Worm (Caenorhabditis elegans) whole organism, young adult: ENCODE results near the gene crn-2.
A peak's percentile ranks its signal among the peaks of the same experiment; 100 is the strongest.

Experiments used
- B0019.2 ChIP-seq: fragments of 200-800 bp; sonication (Bioruptor generic); conservative IDR thresholded peaks from 2 replicates; pipeline ENCODE4 v1.3.6; 2022; ENCODE audit warnings: missing genetic modification reagents, missing genetic modification characterization, missing compliant biosample characterization
- B0336.3 ChIP-seq: fragments of 200-800 bp; sonication (Bioruptor generic); IDR thresholded peaks from 2 replicates; pipeline ENCODE4 v1.3.6; 2022; ENCODE audit warnings: missing genetic modification characterization, missing compliant biosample characterization
- D2030.7 ChIP-seq: fragments of 200-800 bp; sonication (Bioruptor generic); IDR thresholded peaks from 2 replicates; pipeline ENCODE4 v1.3.6; 2022; ENCODE audit warnings: missing genetic modification reagents, missing genetic modification characterization, missing compliant biosample characterization
- F10E7.11 ChIP-seq: sonication (generic microtip); optimal IDR thresholded peaks from 2 replicates; lab custom pipeline; 2017; ENCODE audit warnings: mild to moderate bottlenecking, missing genetic modification characterization, moderate library complexity, missing compliant biosample characterization
- F57A8.1 ChIP-seq: fragments of 200-800 bp; sonication (Bioruptor generic); optimal IDR thresholded peaks from 2 replicates; lab custom pipeline; 2018; ENCODE audit warnings: mild to moderate bottlenecking, missing genetic modification characterization, moderate library complexity, missing compliant biosample characterization
- Y56A3A.18 ChIP-seq: fragments of 200-800 bp; sonication (Bioruptor generic); IDR thresholded peaks from 2 replicates; pipeline ENCODE4 v1.3.6; 2022; ENCODE audit warnings: missing genetic modification reagents, missing genetic modification characterization, missing compliant biosample characterization
- ZK185.1 ChIP-seq: sonication (generic microtip); optimal IDR thresholded peaks from 2 replicates; lab custom pipeline; 2016; ENCODE audit warnings: mild to moderate bottlenecking, missing genetic modification characterization, missing compliant biosample characterization; ENCODE audit not compliant: poor library complexity, severe bottlenecking
- ama-1 ChIP-seq, 3 experiments: fragments of 150-350 bp in 1 of 3; sonication (generic microtip) in 2 of 3; optimal IDR thresholded peaks; 2 replicates each; lab custom pipeline; 2014 to 2018; ENCODE audit warnings: missing biosample characterization in 2 of 3, missing genetic modification characterization in 2 of 3, missing genetic modification reagents in 2 of 3
- ceh-91 ChIP-seq: fragments of 200-800 bp; sonication (Bioruptor generic); IDR thresholded peaks from 2 replicates; pipeline ENCODE4 v1.3.6; 2022; ENCODE audit warnings: missing genetic modification reagents, missing genetic modification characterization, missing compliant biosample characterization
- dpl-1 ChIP-seq: fragments of 150-350 bp; optimal IDR thresholded peaks from 2 replicates; lab custom pipeline; 2014; ENCODE audit warnings: missing biosample characterization, missing genetic modification reagents, missing genetic modification characterization
- efl-1 ChIP-seq: fragments of 150-350 bp; optimal IDR thresholded peaks from 2 replicates; lab custom pipeline; 2014; ENCODE audit warnings: missing biosample characterization, missing genetic modification reagents, missing genetic modification characterization
- gei-17 ChIP-seq: fragments of 200-800 bp; sonication (Bioruptor generic); optimal IDR thresholded peaks from 2 replicates; lab custom pipeline; 2018; ENCODE audit warnings: mild to moderate bottlenecking, missing genetic modification characterization, missing compliant biosample characterization
- him-1 ChIP-seq: sonication (generic microtip); optimal IDR thresholded peaks from 2 replicates; lab custom pipeline; 2016; ENCODE audit warnings: missing genotype, missing genetic modification reagents, missing genetic modification characterization, missing compliant biosample characterization
- hlh-26 ChIP-seq: fragments of 200-800 bp; sonication (Bioruptor generic); conservative IDR thresholded peaks from 2 replicates; pipeline ENCODE4 v1.3.6; 2022; ENCODE audit warnings: missing genetic modification reagents, missing genetic modification characterization, missing compliant biosample characterization
- hmg-1.2 ChIP-seq: fragments of 200-800 bp; sonication (Bioruptor generic); IDR thresholded peaks from 2 replicates; pipeline ENCODE4 v1.3.6; 2022; ENCODE audit warnings: missing genetic modification reagents, missing genetic modification characterization, missing compliant biosample characterization
- hmg-20 ChIP-seq: fragments of 200-800 bp; sonication (Bioruptor generic); IDR thresholded peaks from 2 replicates; pipeline ENCODE4 v1.3.6; 2022; ENCODE audit warnings: missing genetic modification reagents, missing genetic modification characterization, missing compliant biosample characterization
- hrde-1 ChIP-seq: sonication (generic microtip); optimal IDR thresholded peaks from 2 replicates; lab custom pipeline; 2016; ENCODE audit warnings: missing genetic modification characterization, mild to moderate bottlenecking, missing compliant biosample characterization, moderate library complexity, missing genotype, missing genetic modification reagents, borderline replicate concordance
- let-607 ChIP-seq, 2 experiments: fragments of 200-800 bp in 1 of 2; sonication (Bioruptor generic) in 1 of 2; sonication (generic microtip) in 1 of 2; optimal IDR thresholded peaks; 2 replicates each; lab custom pipeline; 2016 to 2018; ENCODE audit warnings: mild to moderate bottlenecking in 2 of 2, missing compliant biosample characterization in 2 of 2, missing genetic modification characterization in 2 of 2, moderate library complexity in 2 of 2, missing genotype in 1 of 2
- lin-35 ChIP-seq, 3 experiments: fragments of 150-350 bp in 2 of 3; sonication (generic microtip) in 1 of 3; optimal IDR thresholded peaks; 2 replicates each; lab custom pipeline; 2014 to 2018; ENCODE audit warnings: missing biosample characterization in 3 of 3, missing genetic modification characterization in 3 of 3, missing genetic modification reagents in 3 of 3
- lin-40 ChIP-seq: sonication (generic microtip); optimal IDR thresholded peaks from 2 replicates; lab custom pipeline; 2016; ENCODE audit warnings: missing genetic modification characterization, mild to moderate bottlenecking, missing compliant biosample characterization, missing genotype, missing genetic modification reagents
- lin-54 ChIP-seq: fragments of 200-800 bp; sonication (Bioruptor generic); optimal IDR thresholded peaks from 2 replicates; lab custom pipeline; 2018; ENCODE audit warnings: mild to moderate bottlenecking, missing genetic modification characterization, missing compliant biosample characterization
- madf-3 ChIP-seq: fragments of 200-800 bp; sonication (Bioruptor generic); IDR thresholded peaks from 2 replicates; pipeline ENCODE4 v1.3.6; 2022; ENCODE audit warnings: missing genetic modification reagents, missing genetic modification characterization, missing compliant biosample characterization
- madf-6 ChIP-seq: fragments of 200-800 bp; sonication (Bioruptor generic); IDR thresholded peaks from 2 replicates; pipeline ENCODE4 v1.3.6; 2022; ENCODE audit warnings: missing genetic modification reagents, missing genetic modification characterization, missing compliant biosample characterization
- madf-8 ChIP-seq: fragments of 200-800 bp; sonication (Bioruptor generic); conservative IDR thresholded peaks from 2 replicates; pipeline ENCODE4 v1.3.6; 2022; ENCODE audit warnings: missing genetic modification reagents, missing genetic modification characterization, missing compliant biosample characterization
- mcd-1 ChIP-seq: fragments of 200-800 bp; sonication (Bioruptor generic); IDR thresholded peaks from 2 replicates; pipeline ENCODE4 v1.3.6; 2022; ENCODE audit warnings: missing genetic modification reagents, missing genetic modification characterization, missing compliant biosample characterization
- mes-4 ChIP-seq: sonication (generic microtip); optimal IDR thresholded peaks from 2 replicates; lab custom pipeline; 2016; ENCODE audit warnings: missing genotype, missing genetic modification characterization, missing compliant biosample characterization
- nhr-27 ChIP-seq: fragments of 200-800 bp; sonication (Bioruptor generic); optimal IDR thresholded peaks from 2 replicates; lab custom pipeline; 2018; ENCODE audit warnings: mild to moderate bottlenecking, missing genetic modification characterization, moderate library complexity, missing compliant biosample characterization
- pbrm-1 ChIP-seq: fragments of 200-800 bp; sonication (Bioruptor generic); IDR thresholded peaks from 2 replicates; pipeline ENCODE4 v1.3.6; 2022; ENCODE audit warnings: missing genetic modification reagents, missing genetic modification characterization, missing compliant biosample characterization
- pha-4 ChIP-seq: fragments of 150-350 bp; sonication (generic microtip); optimal IDR thresholded peaks from 2 replicates; lab custom pipeline; 2014; ENCODE audit warnings: missing biosample characterization, missing genetic modification reagents, missing genetic modification characterization
- rcor-1 ChIP-seq: fragments of 200-800 bp; sonication (Bioruptor generic); IDR thresholded peaks from 2 replicates; pipeline ENCODE4 v1.3.6; 2022; ENCODE audit warnings: missing genetic modification reagents, missing genetic modification characterization, missing compliant biosample characterization
- snpc-1.1 ChIP-seq: sonication (generic microtip); optimal IDR thresholded peaks from 2 replicates; lab custom pipeline; 2017; ENCODE audit warnings: missing genetic modification characterization, mild to moderate bottlenecking, missing compliant biosample characterization, antibody characterized with exemption, moderate library complexity, missing genotype, missing genetic modification reagents; ENCODE audit not compliant: insufficient read depth
- snpc-1.3 ChIP-seq: sonication (generic microtip); optimal IDR thresholded peaks from 2 replicates; lab custom pipeline; 2017; ENCODE audit warnings: missing genetic modification characterization, mild to moderate bottlenecking, missing compliant biosample characterization, antibody characterized with exemption, moderate library complexity, missing genotype, missing genetic modification reagents; ENCODE audit not compliant: insufficient read depth
- snpc-4 ChIP-seq, 5 experiments: fragments of 150-350 bp in 1 of 5; sonication (generic microtip) in 4 of 5; optimal IDR thresholded peaks; 2 replicates each; lab custom pipeline; 2014 to 2018; ENCODE audit warnings: missing genetic modification characterization in 5 of 5, missing biosample characterization in 3 of 5, antibody characterized with exemption in 2 of 5, mild to moderate bottlenecking in 2 of 5, missing compliant biosample characterization in 2 of 5, missing genotype in 2 of 5, moderate library complexity in 2 of 5, missing genetic modification reagents in 1 of 5
- xnd-1 ChIP-seq: sonication (generic microtip); optimal IDR thresholded peaks from 2 replicates; lab custom pipeline; 2016; ENCODE audit warnings: missing genotype, missing genetic modification reagents, missing genetic modification characterization, missing compliant biosample characterization
- zim-3 ChIP-seq: sonication (generic microtip); optimal IDR thresholded peaks from 2 replicates; lab custom pipeline; 2017; ENCODE audit warnings: mild to moderate bottlenecking, missing genetic modification characterization, moderate library complexity, missing compliant biosample characterization

crn-2 gene

ce11 chrV:5592323-5592722 lies 2.1 kb upstream of the crn-2 start, which contains the start of gene vps-37 (continued):
- TF ChIP-seq F57A8.1 (GFP tag; lab: Kevin White, UChicago) = no peak
- peak; percentile 61 for TF ChIP-seq D2030.7
- no peak for TF ChIP-seq pha-4 (tag; lab: Kevin White, UChicago)
- TF ChIP-seq madf-8 (GFP tag; lab: Robert Waterston, UW) = peak; percentile 50; the same call in 1 of the 2 replicates
- no peak for TF ChIP-seq nhr-27
- TF ChIP-seq ceh-91 = peak; percentile 44; the same call in 1 of the 2 replicates
- peak; percentile 75 for TF ChIP-seq lin-54 (GFP tag; lab: Kevin White, UChicago)
- TF ChIP-seq dpl-1 (GFP tag; lab: Kevin White, UChicago) = peak; percentile 45
- peak; percentile 77 for TF ChIP-seq ZK185.1
- no peak for TF ChIP-seq mes-4 (tag; lab: Kevin White, UChicago)
- peak; percentile 62; the same call in 1 of the 2 replicates for TF ChIP-seq pbrm-1 (GFP tag; lab: Robert Waterston, UW)
- TF ChIP-seq gei-17 (GFP tag; lab: Kevin White, UChicago) = no peak
- peak in 1 of 3 experiments; percentile 70 for TF ChIP-seq lin-35 (GFP tag; optimal IDR thresholded peaks at IDR 0.05; lab: Kevin White, UChicago)
- TF ChIP-seq hlh-26 = no peak
- TF ChIP-seq rcor-1 = peak; percentile 80; the same call in 1 of the 2 replicates
- peak; percentile 78 for TF ChIP-seq lin-40 (tag; lab: Kevin White, UChicago)
- TF ChIP-seq xnd-1 = no peak
- no peak for TF ChIP-seq ama-1 (optimal IDR thresholded peaks at IDR 0.05; lab: Kevin White, UChicago)
- TF ChIP-seq ama-1 (GFP tag; optimal IDR thresholded peaks at IDR 0.05; lab: Kevin White, UChicago) = no peak
- TF ChIP-seq hmg-1.2 (GFP tag; lab: Robert Waterston, UW) = peak; percentile 99
- no peak for TF ChIP-seq snpc-1.3
- 0 out of 2 replicates have a peak, but pooled peaks have one; percentile 21 for TF ChIP-seq hmg-20

DNA sequence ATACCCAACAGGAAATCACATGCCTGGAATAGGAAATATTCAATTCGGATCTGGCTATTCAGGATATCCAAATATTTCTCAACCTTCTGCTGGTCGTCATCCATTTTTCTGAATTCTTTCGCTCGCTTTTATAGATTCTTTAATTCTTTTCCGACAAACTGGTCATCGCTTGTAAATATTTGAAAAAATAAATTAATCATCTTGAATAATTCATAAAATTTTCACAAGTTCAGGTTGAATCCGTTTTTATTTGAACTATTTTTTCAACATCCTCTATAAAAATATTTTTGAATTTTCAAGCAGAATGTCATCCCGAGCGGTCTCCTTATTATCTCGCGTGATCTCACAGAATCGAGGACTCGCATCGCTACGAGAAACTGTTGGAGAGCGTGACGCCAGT lies 1.0 kb upstream of the crn-2 start, which contains the start of gene mrpl-48:
Gene mrpl-48, plus strand, starts transcription at position 301 of the 400 bp plus-strand sequence.
- TF ChIP-seq mes-4 (tag; lab: Kevin White, UChicago) = no peak
- no peak for TF ChIP-seq dpl-1 (GFP tag; lab: Kevin White, UChicago)
- TF ChIP-seq hrde-1 (tag; lab: Kevin White, UChicago) = no peak
- no peak for TF ChIP-seq zim-3 (tag; lab: Kevin White, UChicago)
- TF ChIP-seq D2030.7 = peak; percentile 24; the same call in 1 of the 2 replicates
- no peak for TF ChIP-seq F10E7.11 (tag; lab: Kevin White, UChicago)
- peak; percentile 53; the same call in 1 of the 2 replicates for TF ChIP-seq B0336.3

DNA sequence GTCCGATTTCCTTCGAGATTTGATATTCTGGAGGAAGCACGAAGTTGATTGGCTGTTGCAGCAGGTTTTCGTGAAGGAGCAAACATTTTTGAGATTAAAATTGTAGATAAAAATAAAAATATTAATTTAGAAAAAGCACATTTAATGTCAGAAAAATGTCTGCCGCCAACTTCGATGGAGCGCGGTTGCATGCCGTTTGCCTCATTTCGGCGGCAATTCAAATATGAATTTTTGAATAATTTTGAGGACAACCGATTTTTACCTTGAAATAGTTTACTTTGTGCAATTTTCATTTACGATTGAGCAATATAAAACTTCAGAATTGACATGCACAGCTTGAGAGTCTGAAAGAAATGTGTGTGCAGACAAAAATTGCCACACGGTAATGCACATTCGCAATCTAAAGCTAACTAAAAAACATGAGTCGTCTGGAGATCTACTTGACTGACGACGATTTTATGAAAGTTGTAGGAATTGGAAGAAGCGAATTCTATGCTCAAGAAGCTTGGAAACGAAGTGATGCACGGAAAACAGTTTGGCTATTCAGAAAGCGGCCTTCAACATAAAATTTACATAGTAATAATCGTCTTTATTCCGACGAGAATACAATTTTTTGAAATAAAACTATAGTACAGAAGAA lies 2.1 kb downstream of the crn-2 start, which contains the start of gene zhit-1:
Gene zhit-1, minus strand, starts transcription at position 161 of the 640 bp plus-strand sequence.
- peak; percentile 37 for TF ChIP-seq madf-6 (GFP tag; lab: Robert Waterston, UW)
- no peak for TF ChIP-seq B0019.2 (GFP tag; lab: Robert Waterston, UW)
- TF ChIP-seq mcd-1 (GFP tag; lab: Robert Waterston, UW) = peak; percentile 87
- peak; percentile 25 for TF ChIP-seq him-1 (tag; lab: Kevin White, UChicago)
- TF ChIP-seq lin-35 (GFP tag; optimal IDR thresholded peaks at IDR 0.05; lab: Kevin White, UChicago) = peak in 2 of 3 experiments; percentile 60 to 73
- TF ChIP-seq efl-1 (GFP tag; lab: Kevin White, UChicago) = peak; percentile 79
- no peak for TF ChIP-seq madf-3 (GFP tag; lab: Robert Waterston, UW)
- TF ChIP-seq hmg-1.2 (GFP tag; lab: Robert Waterston, UW) = 0 out of 2 replicates have a peak, but pooled peaks have one; percentile 20
- TF ChIP-seq lin-54 (GFP tag; lab: Kevin White, UChicago) = peak; percentile 90
- TF ChIP-seq dpl-1 (GFP tag; lab: Kevin White, UChicago) = peak; percentile 65
- TF ChIP-seq snpc-4 (GFP tag; optimal IDR thresholded peaks at IDR 0.05; lab: Kevin White, UChicago) = peak; percentile 8
- peak; percentile 61 to 73 (median 66) for TF ChIP-seq snpc-4 (tag; optimal IDR thresholded peaks at IDR 0.05; lab: Kevin White, UChicago)
- peak; percentile 24 for TF ChIP-seq snpc-1.1 (tag; lab: Kevin White, UChicago)
- no peak for TF ChIP-seq Y56A3A.18 (GFP tag; lab: Robert Waterston, UW)
- TF ChIP-seq let-607 (tag; optimal IDR thresholded peaks at IDR 0.05; lab: Kevin White, UChicago) = no peak
- TF ChIP-seq, all 124 proteins: peak for 10
